Worm (Caenorhabditis elegans) whole organism, L4/young adult: ENCODE results near the gene ZC404.15.

ENCODE experiments used
- W03F9.2 ChIP-seq: fragments of 150-350 bp; optimal IDR thresholded peaks from 2 replicates; lab custom pipeline; 2014; ENCODE audit warnings: missing biosample characterization, missing genetic modification characterization
- dao-5 ChIP-seq: sonication (generic microtip); optimal IDR thresholded peaks from 2 replicates; lab custom pipeline; 2016; ENCODE audit warnings: missing genotype, missing genetic modification characterization, moderate library complexity, missing compliant biosample characterization
- him-1 ChIP-seq: sonication (generic microtip); optimal IDR thresholded peaks from 2 replicates; lab custom pipeline; 2016; ENCODE audit warnings: missing genotype, missing genetic modification reagents, missing genetic modification characterization, missing compliant biosample characterization

DNA sequence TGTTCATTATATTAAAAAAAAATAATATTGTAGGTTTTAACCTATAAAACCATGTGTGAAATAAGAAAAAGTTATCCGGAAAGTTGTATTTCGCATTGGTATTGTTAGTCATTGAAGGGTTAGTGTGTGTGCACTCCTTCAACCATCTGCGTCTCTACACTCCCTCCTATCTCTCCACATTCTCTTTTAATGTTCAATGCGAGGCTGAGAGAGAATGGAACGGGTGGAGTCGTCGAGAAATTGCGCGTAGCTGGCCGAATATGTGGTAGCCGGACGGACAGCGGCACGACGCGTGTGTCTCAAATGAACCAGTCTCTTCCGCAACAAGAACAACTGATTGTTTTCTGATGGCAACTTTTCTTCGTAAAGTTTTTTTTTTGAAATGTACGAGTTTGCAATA is 16.6 kb downstream of the ZC404.15 start:
- TF ChIP-seq him-1 (no peak), W03F9.2 (no peak), dao-5 (no peak)
